Fruit fly (Drosophila melanogaster) ovary, adult (tissue): ENCODE data around the gene peng.
A peak's percentile ranks its signal among the peaks of the same experiment; 100 is the strongest.

Experiments used
- CG17801 ChIP-seq: fragments of 200-800 bp; optimal IDR thresholded peaks from 2 replicates; lab custom pipeline; 2019; ENCODE audit warnings: missing biosample characterization, mild to moderate bottlenecking, missing genetic modification characterization, moderate library complexity; ENCODE audit not compliant: partially characterized antibody

peng gene

DNA sequence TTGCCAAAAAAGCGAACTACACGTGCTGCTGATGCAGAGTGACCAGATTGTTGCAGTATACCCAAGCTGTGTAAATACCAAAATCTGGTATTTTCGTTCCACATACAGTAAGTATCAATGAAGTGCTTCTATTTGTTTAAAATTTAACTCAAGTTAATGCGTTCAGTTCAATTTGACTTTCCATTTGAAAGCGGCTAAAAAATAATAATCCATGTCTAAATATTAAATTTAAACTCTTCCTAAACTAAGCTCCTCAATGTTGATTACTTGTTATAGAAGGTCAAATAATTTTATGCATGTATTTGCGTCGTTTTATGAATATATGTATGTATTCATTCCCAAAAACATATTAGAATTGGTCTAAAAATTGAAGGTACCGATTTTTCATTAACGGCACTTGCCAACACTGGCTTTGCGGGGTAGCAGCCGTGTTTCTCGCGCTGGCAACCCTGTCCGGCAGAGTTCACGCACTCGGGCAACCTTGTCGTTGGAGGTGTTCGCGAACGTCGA is at the start of gene peng, which contains the start of gene sol:
Gene peng (minus strand): TSS at position 44 of the 510 bp plus-strand sequence.
Gene sol (plus strand): TSS at position 481 of the 510 bp plus-strand sequence.
- peak; percentile 56 for TF ChIP-seq CG17801 (GFP tag; lab: Kevin White, UChicago)

- TF ChIP-seq CG17801 (GFP tag; lab: Kevin White, UChicago), result no peak
These were observed 47.3 kb upstream of the peng start, which contains the start of gene lcs for dm6 chrX:21396860-21397459. Gene lcs (minus strand): TSS chrX:21397316.

dm6 chrX:21388734-21389133 is 39.1 kb upstream of the peng start, which contains the start of gene mst:
Gene mst (plus strand): TSS chrX:21388977.
- no peak for TF ChIP-seq CG17801 (GFP tag; lab: Kevin White, UChicago)

dm6 chrX:21387695-21388094 is 38.1 kb upstream of the peng start, which contains the start of gene Ddx56:
Gene Ddx56 (minus strand): TSS chrX:21387946.
- TF ChIP-seq CG17801 (GFP tag; lab: Kevin White, UChicago), result no peak

DNA sequence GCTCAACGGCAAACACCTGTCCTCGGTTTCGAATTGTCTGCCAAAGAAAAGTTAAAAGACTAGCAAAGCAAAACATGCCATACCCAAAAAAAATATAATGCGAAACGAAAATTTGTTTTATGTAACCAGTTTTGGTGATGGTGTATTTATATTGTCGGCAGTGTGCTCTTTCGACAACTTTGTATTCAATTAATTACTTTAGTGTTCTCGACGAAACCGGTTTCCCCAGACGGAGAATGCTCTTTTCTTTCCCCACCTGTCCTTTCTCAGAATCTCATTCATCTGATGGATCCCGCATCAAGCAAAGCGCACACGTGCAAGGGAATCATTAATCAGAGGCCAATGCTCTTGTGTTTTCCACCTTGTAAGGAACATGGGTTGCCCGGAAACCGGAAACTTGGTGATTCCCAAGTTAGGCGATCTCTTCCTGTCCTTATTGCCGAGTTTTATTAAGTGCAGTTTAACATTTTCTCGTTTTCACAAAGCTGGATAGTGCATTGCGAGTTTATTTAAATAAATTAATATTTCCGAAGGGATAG is 28.8 kb upstream of the peng start:
- no peak for TF ChIP-seq CG17801 (GFP tag; lab: Kevin White, UChicago)

DNA sequence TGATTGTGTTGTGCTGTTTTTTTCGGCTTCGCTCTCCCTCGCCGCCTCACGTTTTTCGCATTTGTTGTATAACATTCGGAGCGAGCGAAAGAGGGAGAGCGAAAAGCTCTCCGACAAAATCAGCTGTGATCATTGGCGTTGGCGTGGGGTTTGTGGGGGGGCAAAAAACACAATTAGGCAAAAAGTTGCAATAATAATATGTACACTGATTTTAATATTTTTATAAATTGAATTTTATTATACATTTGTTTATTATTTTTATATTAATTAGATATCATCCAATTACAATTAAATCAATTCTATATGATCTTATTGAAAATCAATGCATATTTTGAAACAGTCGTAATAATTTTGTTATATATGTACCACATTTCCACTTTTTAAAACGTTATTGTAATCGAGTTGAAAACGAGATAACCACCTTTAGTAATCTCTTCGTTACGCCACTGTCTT is 26.0 kb upstream of the peng start:
- TF ChIP-seq CG17801 (GFP tag; lab: Kevin White, UChicago), result peak; percentile 83

- peak; percentile 32 for TF ChIP-seq CG17801 (GFP tag; lab: Kevin White, UChicago)
These were observed 24.2 kb upstream of the peng start, which contains the start of gene slgA for dm6 chrX:21373659-21374426. Gene slgA (plus strand): TSS chrX:21374002.

DNA sequence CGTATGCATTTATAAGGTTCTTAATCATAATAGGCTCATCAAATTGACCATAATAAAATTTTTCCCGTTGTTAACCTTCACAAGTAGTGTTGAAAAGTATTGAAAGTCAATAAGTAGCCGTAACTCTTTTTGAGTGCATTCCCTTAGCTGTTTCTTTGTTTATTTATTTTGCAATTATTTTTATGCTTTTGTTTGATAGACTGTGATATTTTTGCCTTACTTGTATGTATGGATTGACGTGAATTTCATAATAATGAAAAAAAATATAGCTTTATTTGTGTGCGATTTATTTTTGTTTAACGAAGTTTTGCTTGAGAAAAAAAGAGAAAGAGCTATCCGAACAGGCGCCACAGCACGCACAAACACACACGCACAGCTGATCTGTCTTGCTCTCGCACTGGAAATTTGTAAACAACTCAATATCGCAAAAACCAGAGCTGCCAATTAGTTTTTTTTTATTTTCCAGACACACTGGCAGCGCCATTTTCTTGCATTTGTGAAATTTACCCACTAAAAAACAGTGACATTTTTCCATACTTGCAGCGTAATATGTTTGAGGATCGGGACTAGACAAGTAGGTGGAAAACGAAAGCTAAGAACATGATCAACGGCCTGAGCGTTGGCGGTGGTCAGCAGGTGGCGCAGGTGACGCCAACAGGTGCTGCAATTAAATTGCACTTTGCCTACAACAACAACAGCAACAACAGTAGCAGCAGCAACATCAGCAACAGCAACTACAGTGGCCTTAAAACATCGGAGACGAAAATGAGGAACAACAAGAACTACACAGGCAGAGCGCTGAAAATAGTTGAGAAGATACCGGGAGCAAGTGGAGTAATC is 19.7 kb upstream of the peng start:
- TF ChIP-seq CG17801 (GFP tag; lab: Kevin White, UChicago), result no peak

DNA sequence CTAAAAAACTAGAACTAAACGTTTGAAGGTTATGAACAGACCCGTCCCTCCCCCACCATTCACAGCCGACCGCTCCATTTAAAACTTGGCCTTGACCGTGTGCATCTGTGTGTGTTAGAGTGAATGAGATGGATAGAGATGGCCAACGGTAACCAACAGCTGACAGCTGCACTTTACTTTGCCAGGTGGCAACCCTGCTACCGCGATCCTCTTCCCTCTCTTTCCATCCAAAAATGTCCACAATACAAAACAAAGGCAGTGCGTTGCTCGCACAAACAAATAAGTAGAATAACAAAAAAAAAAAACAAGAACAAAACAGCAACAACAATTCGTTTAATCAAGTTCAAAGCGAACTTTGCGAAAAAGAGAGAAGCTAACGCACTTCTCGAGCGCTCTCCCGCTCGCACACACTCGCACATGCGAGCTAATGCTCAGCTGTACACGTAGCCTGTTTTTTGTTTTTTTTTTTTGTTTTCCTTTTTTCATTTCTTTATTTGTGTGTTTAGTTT is 18.8 kb upstream of the peng start:
- TF ChIP-seq CG17801 (GFP tag; lab: Kevin White, UChicago), result no peak

- peak; percentile 99 for TF ChIP-seq CG17801 (GFP tag; lab: Kevin White, UChicago)
These were observed 17.9 kb upstream of the peng start for dm6 chrX:21367363-21368072.

dm6 chrX:21366311-21366990 is 16.8 kb upstream of the peng start:
- TF ChIP-seq CG17801 (GFP tag; lab: Kevin White, UChicago), result peak; percentile 94

- TF ChIP-seq CG17801 (GFP tag; lab: Kevin White, UChicago), result no peak
These were observed 15.8 kb upstream of the peng start for dm6 chrX:21365421-21365820.

DNA sequence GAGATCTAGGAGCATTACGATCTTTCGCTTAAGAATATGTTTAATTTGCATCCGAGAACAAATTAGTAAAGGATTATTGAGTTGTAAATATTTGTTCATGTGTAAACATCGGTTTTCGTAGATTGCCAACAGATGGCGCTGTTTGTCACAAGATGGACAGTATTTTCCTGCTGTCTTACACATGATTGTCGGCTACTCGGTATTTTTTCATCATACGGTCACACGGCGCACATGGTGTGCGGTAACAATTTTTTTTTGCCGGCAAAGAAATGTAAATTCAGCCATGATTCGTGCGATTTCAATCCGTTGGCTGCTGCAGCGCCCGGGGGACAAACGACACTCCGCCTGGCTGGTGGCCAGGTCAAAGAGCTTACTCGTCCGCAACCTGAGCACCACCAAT is 13.2 kb upstream of the peng start, which contains the start of the genes bbx and waw:
Gene bbx (plus strand): TSS at position 151 of the 400 bp plus-strand sequence.
Gene waw (plus strand): TSS at position 151 of the 400 bp plus-strand sequence.
- TF ChIP-seq CG17801 (GFP tag; lab: Kevin White, UChicago), result no peak
